Fruit fly (Drosophila melanogaster) whole organism, embryonic: ENCODE results near the gene lectin-37Da.
A peak's percentile ranks its signal among the peaks of the same experiment; 100 is the strongest.

Source experiments
- Ada2b ChIP-seq: fragments of 200-800 bp; sonication (Bioruptor generic); IDR thresholded peaks from 2 replicates; pipeline ENCODE4 v1.3.6; 2022; ENCODE audit warnings: missing biosample characterization, missing genetic modification characterization
- B-H2 ChIP-seq: fragments of 200-800 bp; sonication (Bioruptor generic); optimal IDR thresholded peaks from 2 replicates; lab custom pipeline; 2018; ENCODE audit warnings: missing biosample characterization, mild to moderate bottlenecking, missing genetic modification characterization
- Bdp1 ChIP-seq: fragments of 200-800 bp; sonication (Bioruptor generic); optimal IDR thresholded peaks from 3 replicates; lab custom pipeline; 2016; ENCODE audit warnings: missing biosample characterization, missing genetic modification characterization
- Bteb2 ChIP-seq: fragments of 200-800 bp; sonication (Bioruptor generic); optimal IDR thresholded peaks from 2 replicates; lab custom pipeline; 2016; ENCODE audit warnings: missing biosample characterization, missing genetic modification characterization
- CG11247 ChIP-seq: fragments of 200-800 bp; sonication (Bioruptor generic); IDR thresholded peaks from 2 replicates; pipeline ENCODE4 v1.3.6; 2022; ENCODE audit warnings: missing biosample characterization, missing genetic modification characterization
- CG12391 ChIP-seq: fragments of 200-800 bp; sonication (Bioruptor generic); optimal IDR thresholded peaks from 3 replicates; lab custom pipeline; 2018; ENCODE audit warnings: missing biosample characterization, mild to moderate bottlenecking, missing genetic modification characterization, moderate library complexity
- CG13123 ChIP-seq: fragments of 200-800 bp; sonication (Bioruptor generic); optimal IDR thresholded peaks from 2 replicates; lab custom pipeline; 2016; ENCODE audit warnings: missing biosample characterization, missing genetic modification characterization
- CG1529 ChIP-seq: fragments of 200-800 bp; sonication (Bioruptor generic); optimal IDR thresholded peaks from 3 replicates; lab custom pipeline; 2018; ENCODE audit warnings: missing biosample characterization, missing genetic modification characterization
- CG1603 ChIP-seq: fragments of 200-800 bp; sonication (Bioruptor generic); optimal IDR thresholded peaks from 2 replicates; lab custom pipeline; 2019; ENCODE audit warnings: missing biosample characterization, mild to moderate bottlenecking, missing genetic modification characterization, moderate library complexity
- CG1647 ChIP-seq: fragments of 200-800 bp; sonication (Bioruptor generic); optimal IDR thresholded peaks from 3 replicates; lab custom pipeline; 2016; ENCODE audit warnings: missing biosample characterization, missing genetic modification characterization
- CG17912 ChIP-seq: fragments of 200-800 bp; sonication (Bioruptor generic); optimal IDR thresholded peaks from 2 replicates; lab custom pipeline; 2018; ENCODE audit warnings: missing biosample characterization, mild to moderate bottlenecking, missing genetic modification characterization
- CG1832 ChIP-seq: fragments of 200-800 bp; sonication (Bioruptor generic); optimal IDR thresholded peaks from 2 replicates; lab custom pipeline; 2017; ENCODE audit warnings: missing biosample characterization, mild to moderate bottlenecking, missing genetic modification characterization, inconsistent platforms
- CG30403 ChIP-seq: fragments of 200-800 bp; sonication (Bioruptor generic); optimal IDR thresholded peaks from 3 replicates; lab custom pipeline; 2016; ENCODE audit warnings: missing biosample characterization, missing genetic modification characterization
- CG3163 ChIP-seq: fragments of 200-800 bp; sonication (Bioruptor generic); optimal IDR thresholded peaks from 3 replicates; lab custom pipeline; 2016; ENCODE audit warnings: missing biosample characterization, missing genetic modification characterization
- CG3407 ChIP-seq: fragments of 200-800 bp; sonication (Bioruptor generic); optimal IDR thresholded peaks from 2 replicates; lab custom pipeline; 2018; ENCODE audit warnings: missing biosample characterization, mild to moderate bottlenecking, missing genetic modification characterization
- CG34224 ChIP-seq: fragments of 200-800 bp; sonication (Bioruptor generic); IDR thresholded peaks from 3 replicates; pipeline ENCODE4 v1.3.6; 2022; ENCODE audit warnings: missing biosample characterization, missing genetic modification characterization; ENCODE audit not compliant: partially characterized antibody
- CG34422 ChIP-seq: fragments of 200-800 bp; sonication (Bioruptor generic); IDR thresholded peaks from 3 replicates; pipeline ENCODE4 v1.3.6; 2022; ENCODE audit warnings: missing biosample characterization, missing genetic modification characterization
- CG4617 ChIP-seq: fragments of 200-800 bp; sonication (Bioruptor generic); optimal IDR thresholded peaks from 3 replicates; lab custom pipeline; 2016; ENCODE audit warnings: missing biosample characterization, missing genetic modification characterization, borderline replicate concordance
- CG7357 ChIP-seq: fragments of 200-800 bp; sonication (Bioruptor generic); IDR thresholded peaks from 3 replicates; pipeline ENCODE4 v1.3.6; 2022; ENCODE audit warnings: missing biosample characterization, missing genetic modification characterization
- CG8089 ChIP-seq: fragments of 200-800 bp; sonication (Bioruptor generic); optimal IDR thresholded peaks from 3 replicates; lab custom pipeline; 2016; ENCODE audit warnings: missing biosample characterization, missing genetic modification characterization
- CG8281 ChIP-seq: fragments of 200-800 bp; sonication (Bioruptor generic); optimal IDR thresholded peaks from 2 replicates; lab custom pipeline; 2018; ENCODE audit warnings: missing biosample characterization, mild to moderate bottlenecking, missing genetic modification characterization, moderate library complexity
- CG8944 ChIP-seq: fragments of 200-800 bp; sonication (Bioruptor generic); optimal IDR thresholded peaks from 3 replicates; lab custom pipeline; 2016; ENCODE audit warnings: missing biosample characterization, missing genetic modification characterization
- CkIIα-i1 ChIP-seq: fragments of 200-800 bp; sonication (Bioruptor generic); IDR thresholded peaks from 2 replicates; pipeline ENCODE4 v1.3.6; 2022; ENCODE audit warnings: missing biosample characterization, missing genetic modification characterization
- Dbx ChIP-seq: fragments of 200-800 bp; sonication (Bioruptor generic); IDR thresholded peaks from 3 replicates; pipeline ENCODE4 v1.3.6; 2022; ENCODE audit warnings: missing biosample characterization, missing genetic modification characterization
- Dip2 ChIP-seq: fragments of 200-800 bp; sonication (Bioruptor generic); IDR thresholded peaks from 2 replicates; pipeline ENCODE4 v1.3.6; 2022; ENCODE audit warnings: missing biosample characterization, missing genetic modification characterization
- GATAe ChIP-seq: fragments of 200-800 bp; sonication (Bioruptor generic); conservative IDR thresholded peaks from 2 replicates; pipeline ENCODE4 v1.3.6; 2022; ENCODE audit warnings: missing biosample characterization, missing genetic modification characterization
- HHEX ChIP-seq: fragments of 200-800 bp; sonication (Bioruptor generic); optimal IDR thresholded peaks from 3 replicates; lab custom pipeline; 2017; ENCODE audit warnings: missing biosample characterization, mild to moderate bottlenecking, missing genetic modification characterization, missing genetic modification reagents
- HLHmδ ChIP-seq: fragments of 200-800 bp; sonication (Bioruptor generic); optimal IDR thresholded peaks from 2 replicates; lab custom pipeline; 2018; ENCODE audit warnings: missing biosample characterization, mild to moderate bottlenecking, missing genetic modification characterization, moderate library complexity
- Myb ChIP-seq: fragments of 200-800 bp; sonication (Bioruptor generic); optimal IDR thresholded peaks from 2 replicates; lab custom pipeline; 2016; ENCODE audit warnings: missing biosample characterization, missing genetic modification characterization
- Nf-YB ChIP-seq: fragments of 200-800 bp; sonication (Bioruptor generic); optimal IDR thresholded peaks from 3 replicates; lab custom pipeline; 2019; ENCODE audit warnings: missing biosample characterization, mild to moderate bottlenecking, missing genetic modification characterization, moderate library complexity
- Tbp ChIP-seq: fragments of >200 bp; optimal IDR thresholded peaks from 2 replicates; lab custom pipeline; 2018; ENCODE audit warnings: missing biosample characterization, missing genetic modification characterization
- ab ChIP-seq: fragments of 200-800 bp; sonication (Bioruptor generic); optimal IDR thresholded peaks from 2 replicates; lab custom pipeline; 2016; ENCODE audit warnings: missing biosample characterization, missing genetic modification characterization
- bigmax ChIP-seq: fragments of 200-800 bp; sonication (Bioruptor generic); optimal IDR thresholded peaks from 2 replicates; lab custom pipeline; 2018; ENCODE audit warnings: missing biosample characterization, mild to moderate bottlenecking, missing genetic modification characterization
- br ChIP-seq: fragments of >200 bp; optimal IDR thresholded peaks from 2 replicates; lab custom pipeline; 2017
- chif ChIP-seq, 2 experiments: fragments of 200-800 bp; sonication (Bioruptor generic); optimal IDR thresholded peaks; 3 replicates each; lab custom pipeline; 2016; ENCODE audit warnings: missing biosample characterization in 2 of 2, missing genetic modification characterization in 2 of 2
- crol ChIP-seq: fragments of 200-800 bp; sonication (Bioruptor generic); IDR thresholded peaks from 2 replicates; pipeline ENCODE4 v1.3.6; 2022; ENCODE audit warnings: missing biosample characterization, missing genetic modification characterization
- da ChIP-seq: fragments of 200-800 bp; sonication (Bioruptor generic); optimal IDR thresholded peaks from 2 replicates; lab custom pipeline; 2016; ENCODE audit warnings: missing biosample characterization, missing genetic modification characterization
- danr ChIP-seq: fragments of 200-800 bp; sonication (Bioruptor generic); IDR thresholded peaks from 2 replicates; pipeline ENCODE4 v1.3.6; 2022; ENCODE audit warnings: missing biosample characterization, missing genetic modification characterization
- gem ChIP-seq: fragments of 200-800 bp; sonication (Bioruptor generic); optimal IDR thresholded peaks from 2 replicates; lab custom pipeline; 2019; ENCODE audit warnings: missing biosample characterization, mild to moderate bottlenecking, missing genetic modification characterization, moderate library complexity
- gfzf ChIP-seq: fragments of 200-800 bp; sonication (Bioruptor generic); optimal IDR thresholded peaks from 2 replicates; lab custom pipeline; 2016; ENCODE audit warnings: missing biosample characterization, mild to moderate bottlenecking, missing genetic modification characterization, moderate library complexity
- luna ChIP-seq: fragments of 200-800 bp; sonication (Bioruptor generic); optimal IDR thresholded peaks from 2 replicates; lab custom pipeline; 2016; ENCODE audit warnings: missing biosample characterization, missing genetic modification characterization
- nerfin-1 ChIP-seq: fragments of 200-800 bp; sonication (Bioruptor generic); optimal IDR thresholded peaks from 3 replicates; lab custom pipeline; 2019; ENCODE audit warnings: missing biosample characterization, mild to moderate bottlenecking, missing genetic modification characterization, moderate library complexity
- pb ChIP-seq: fragments of 200-800 bp; sonication (Bioruptor generic); optimal IDR thresholded peaks from 3 replicates; lab custom pipeline; 2016; ENCODE audit warnings: missing biosample characterization, missing genetic modification characterization
- sc ChIP-seq, 3 experiments: fragments of >200 bp in 2 of 3; fragments of 200-800 bp in 1 of 3; sonication (Bioruptor generic) in 1 of 3; optimal IDR thresholded peaks; 2 replicates in 2 of 3; 3 replicates in 1 of 3; lab custom pipeline; 2017; ENCODE audit warnings: mild to moderate bottlenecking in 1 of 3, missing biosample characterization in 1 of 3, missing genetic modification characterization in 1 of 3, missing genetic modification reagents in 1 of 3
- sna ChIP-seq: fragments of 200-800 bp; sonication (Bioruptor generic); IDR thresholded peaks from 2 replicates; pipeline ENCODE4 v1.3.6; 2022; ENCODE audit warnings: missing biosample characterization, missing genetic modification characterization; ENCODE audit not compliant: partially characterized antibody
- tin ChIP-seq: fragments of 200-800 bp; sonication (Bioruptor generic); optimal IDR thresholded peaks from 3 replicates; lab custom pipeline; 2016; ENCODE audit warnings: missing biosample characterization, missing genetic modification characterization
- trh ChIP-seq: fragments of 200-800 bp; sonication (Bioruptor generic); optimal IDR thresholded peaks from 2 replicates; lab custom pipeline; 2016; ENCODE audit warnings: missing biosample characterization, missing genetic modification characterization
- tx ChIP-seq: fragments of 200-800 bp; sonication (Bioruptor generic); optimal IDR thresholded peaks from 2 replicates; lab custom pipeline; 2016; ENCODE audit warnings: missing biosample characterization, missing genetic modification characterization
- vnd ChIP-seq: fragments of 200-800 bp; sonication (Bioruptor generic); IDR thresholded peaks from 3 replicates; pipeline ENCODE4 v1.3.6; 2022; ENCODE audit warnings: missing biosample characterization, missing genetic modification characterization; ENCODE audit not compliant: partially characterized antibody
- wdn ChIP-seq: fragments of 200-800 bp; sonication (Bioruptor generic); IDR thresholded peaks from 2 replicates; pipeline ENCODE4 v1.3.6; 2022; ENCODE audit warnings: missing biosample characterization, missing genetic modification characterization
- zen ChIP-seq: fragments of 200-800 bp; sonication (Bioruptor generic); optimal IDR thresholded peaks from 3 replicates; lab custom pipeline; 2018; ENCODE audit warnings: missing biosample characterization, mild to moderate bottlenecking, missing genetic modification characterization, moderate library complexity
- zfh2 ChIP-seq: fragments of 200-800 bp; sonication (Bioruptor generic); optimal IDR thresholded peaks from 2 replicates; lab custom pipeline; 2016; ENCODE audit warnings: missing biosample characterization, missing genetic modification characterization

lectin-37Da gene

DNA sequence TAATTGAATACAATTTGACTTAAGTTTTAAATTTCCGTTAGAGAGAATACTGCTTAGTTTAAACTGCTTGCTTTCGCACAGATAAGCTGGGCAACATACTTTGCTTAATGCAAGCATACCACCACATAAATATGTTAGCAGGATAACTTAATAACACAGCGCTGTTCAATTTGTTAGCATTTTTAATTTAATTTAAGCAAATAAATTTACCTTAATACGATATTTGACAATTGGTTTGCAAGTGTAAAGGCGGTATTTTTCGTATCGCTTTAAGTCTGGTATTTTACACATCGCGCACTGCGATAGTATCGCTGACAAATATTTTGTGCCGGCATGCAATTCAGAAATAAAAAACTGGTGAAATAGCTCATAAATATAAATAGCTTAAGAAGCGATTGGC lies 12.2 kb downstream of the lectin-37Da start, which contains the start of gene RtcB (continued):
- TF ChIP-seq CkIIα-i1 (GFP tag; lab: Robert Waterston, UW) (no peak), CG3163 (GFP tag; lab: Kevin White, UChicago) (no peak), Tbp (GFP tag; lab: Kevin White, UChicago) (no peak), luna (GFP tag; lab: Kevin White, UChicago) (no peak), zen (tag; lab: Kevin White, UChicago) (no peak), CG1832 (GFP tag; lab: Kevin White, UChicago) (no peak), zfh2 (GFP tag; lab: Kevin White, UChicago) (no peak), Dip2 (GFP tag; lab: Robert Waterston, UW) (no peak), CG34224 (GFP tag; lab: Robert Waterston, UW) (peak; percentile 89), HLHmδ (GFP tag; lab: Kevin White, UChicago) (no peak), danr (GFP tag; lab: Robert Waterston, UW) (no peak), Myb (GFP tag; lab: Kevin White, UChicago) (peak; percentile 99), CG1603 (peak; percentile 67), CG17912 (no peak), tin (GFP tag; lab: Kevin White, UChicago) (no peak), Ada2b (GFP tag; lab: Robert Waterston, UW) (no peak), HHEX (GFP tag; lab: Kevin White, UChicago) (no peak), vnd (GFP tag; lab: Robert Waterston, UW) (peak; percentile 97), tx (GFP tag; lab: Kevin White, UChicago) (no peak), Bdp1 (GFP tag; lab: Kevin White, UChicago) (no peak), bigmax (GFP tag; lab: Kevin White, UChicago) (no peak), CG8944 (peak; percentile 7), CG7357 (GFP tag; lab: Robert Waterston, UW) (no peak), sc (optimal IDR thresholded peaks at IDR 0.05; lab: Kevin White, UChicago) (no peak), sc (GFP tag; optimal IDR thresholded peaks at IDR 0.05; lab: Kevin White, UChicago) (no peak), Nf-YB (GFP tag; lab: Kevin White, UChicago) (no peak), CG11247 (GFP tag; lab: Robert Waterston, UW) (no peak), pb (no peak), CG3407 (GFP tag; lab: Kevin White, UChicago) (no peak), CG8281 (tag; lab: Kevin White, UChicago) (no peak), GATAe (GFP tag; lab: Robert Waterston, UW) (no peak), CG8089 (GFP tag; lab: Kevin White, UChicago) (no peak), gfzf (GFP tag; lab: Kevin White, UChicago) (peak; percentile 53), trh (GFP tag; lab: Kevin White, UChicago) (no peak), CG30403 (GFP tag; lab: Kevin White, UChicago) (no peak), CG4617 (GFP tag; lab: Kevin White, UChicago) (peak; percentile 40), CG13123 (no peak), chif (GFP tag; optimal IDR thresholded peaks at IDR 0.05; lab: Kevin White, UChicago) (no peak), ab (GFP tag; lab: Kevin White, UChicago) (no peak), gem (tag; lab: Kevin White, UChicago) (peak; percentile 19), CG1647 (GFP tag; lab: Kevin White, UChicago) (no peak), Dbx (0 out of 3 replicates have a peak, but pooled peaks have one; percentile 33), CG34422 (peak; percentile 17; the same call in 1 of the 3 replicates), CG1529 (GFP tag; lab: Kevin White, UChicago) (no peak), B-H2 (GFP tag; lab: Kevin White, UChicago) (no peak), CG12391 (tag; lab: Kevin White, UChicago) (peak; percentile 19), sna (peak; percentile 98), crol (no peak), da (no peak), Bteb2 (no peak), nerfin-1 (tag; lab: Kevin White, UChicago) (peak; percentile 58), wdn (GFP tag; lab: Robert Waterston, UW) (no peak), br (lab: Kevin White, UChicago) (no peak)
